Worm (Caenorhabditis elegans) whole organism, L4/young adult: ENCODE measurements around the gene ltd-1.

ENCODE experiments used
- W03F9.2 ChIP-seq: fragments of 150-350 bp; optimal IDR thresholded peaks from 2 replicates; lab custom pipeline; 2014; ENCODE audit warnings: missing biosample characterization, missing genetic modification characterization
- dao-5 ChIP-seq: sonication (generic microtip); optimal IDR thresholded peaks from 2 replicates; lab custom pipeline; 2016; ENCODE audit warnings: missing genotype, missing genetic modification characterization, moderate library complexity, missing compliant biosample characterization
- him-1 ChIP-seq: sonication (generic microtip); optimal IDR thresholded peaks from 2 replicates; lab custom pipeline; 2016; ENCODE audit warnings: missing genotype, missing genetic modification reagents, missing genetic modification characterization, missing compliant biosample characterization

Gene ltd-1

ce11 chrII:8052172-8052571 lies 40.4 kb downstream of the ltd-1 start:
- TF ChIP-seq W03F9.2 (tag; lab: Kevin White, UChicago) (no peak), dao-5 (tag; lab: Kevin White, UChicago) (no peak), him-1 (tag; lab: Kevin White, UChicago) (no peak)

- TF ChIP-seq W03F9.2 (tag; lab: Kevin White, UChicago) (no peak), him-1 (tag; lab: Kevin White, UChicago) (no peak), dao-5 (tag; lab: Kevin White, UChicago) (no peak)
Observed at ce11 chrII:8051330-8051729, 41.2 kb downstream of the ltd-1 start.

- TF ChIP-seq W03F9.2 (tag; lab: Kevin White, UChicago) (no peak), dao-5 (tag; lab: Kevin White, UChicago) (no peak), him-1 (tag; lab: Kevin White, UChicago) (no peak)
Observed at ce11 chrII:8050477-8050876, 42.1 kb downstream of the ltd-1 start, which contains the start of gene mtre-1. mtre-1 (minus strand) TSS chrII:8050577.

ce11 chrII:8047264-8047663 lies 45.3 kb downstream of the ltd-1 start, which contains the start of gene apn-1:
apn-1 (plus strand) TSS chrII:8047564.
- no peak for TF ChIP-seq W03F9.2 (tag; lab: Kevin White, UChicago)
- TF ChIP-seq dao-5 (tag; lab: Kevin White, UChicago) = no peak
- no peak for TF ChIP-seq him-1 (tag; lab: Kevin White, UChicago)

- no peak for TF ChIP-seq W03F9.2 (tag; lab: Kevin White, UChicago)
Observed at ce11 chrII:8042289-8042688, 50.3 kb downstream of the ltd-1 start, which contains the start of gene T05H10.1. T05H10.1 (plus strand) TSS chrII:8042589.

- no peak for TF ChIP-seq dao-5 (tag; lab: Kevin White, UChicago)
- peak; percentile 38 for TF ChIP-seq W03F9.2 (tag; lab: Kevin White, UChicago)
Observed at ce11 chrII:8041642-8042041, 50.9 kb downstream of the ltd-1 start.

- TF ChIP-seq him-1 (tag; lab: Kevin White, UChicago) (no peak), W03F9.2 (tag; lab: Kevin White, UChicago) (peak; percentile 77), dao-5 (tag; lab: Kevin White, UChicago) (no peak)
Observed at ce11 chrII:8039416-8039815, 53.1 kb downstream of the ltd-1 start, which contains the start of the genes ubh-4 and algn-6. ubh-4 (minus strand) TSS chrII:8039597. algn-6 (plus strand) TSS chrII:8039802.
